Fruit fly (Drosophila melanogaster) whole organism, adult: Measurements from ENCODE around the gene Kmn2.

Experiments
- CG1620 ChIP-seq: fragments of 200-800 bp; sonication (Bioruptor generic); optimal IDR thresholded peaks from 2 replicates; lab custom pipeline; 2016; ENCODE audit warnings: missing biosample characterization, missing genetic modification characterization
- CG33017 ChIP-seq: fragments of 200-800 bp; sonication (Bioruptor generic); optimal IDR thresholded peaks from 2 replicates; lab custom pipeline; 2018; ENCODE audit warnings: missing biosample characterization, mild to moderate bottlenecking, missing genetic modification characterization, moderate library complexity
- CG7045 ChIP-seq: fragments of 200-800 bp; sonication (Bioruptor generic); optimal IDR thresholded peaks from 2 replicates; lab custom pipeline; 2017; ENCODE audit warnings: missing biosample characterization, mild to moderate bottlenecking, missing genetic modification characterization
- Hr96 ChIP-seq: fragments of 200-800 bp; sonication (Bioruptor generic); optimal IDR thresholded peaks from 2 replicates; lab custom pipeline; 2016; ENCODE audit warnings: missing biosample characterization, missing genetic modification characterization
- Mnt ChIP-seq: fragments of 200-800 bp; sonication (Bioruptor generic); optimal IDR thresholded peaks from 2 replicates; lab custom pipeline; 2016; ENCODE audit warnings: missing biosample characterization, mild to moderate bottlenecking, missing genetic modification characterization
- kay ChIP-seq: fragments of 200-800 bp; sonication (Bioruptor generic); peaks from one replicate; lab custom pipeline; 2016; ENCODE audit warnings: missing biosample characterization, missing genetic modification characterization, borderline replicate concordance
- ovo ChIP-seq: fragments of 200-800 bp; sonication (Bioruptor generic); optimal IDR thresholded peaks from 2 replicates; lab custom pipeline; 2016; ENCODE audit warnings: missing biosample characterization, missing genetic modification characterization

DNA sequence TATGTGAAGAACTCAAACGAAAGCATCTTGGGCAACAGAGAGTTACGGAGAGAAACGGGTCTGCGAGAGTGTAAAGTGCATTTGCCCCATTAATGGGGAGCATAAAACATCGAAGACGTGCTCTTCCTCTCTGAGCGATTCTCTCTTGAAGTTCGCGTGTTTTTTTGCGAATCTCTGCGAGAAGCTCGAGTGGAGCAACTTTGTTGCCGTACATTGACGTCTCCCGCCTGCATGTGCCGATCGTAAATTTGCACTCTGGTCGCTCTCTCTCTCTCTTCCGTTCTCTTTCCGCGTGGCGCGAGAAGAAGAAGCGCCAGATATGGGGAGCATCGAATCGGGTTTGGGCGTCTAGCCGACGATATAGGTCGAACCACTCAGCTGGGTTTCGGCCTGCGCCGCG, 33.3 kb downstream of the Kmn2 start:
- TF ChIP-seq kay (GFP tag; lab: Kevin White, UChicago): no peak
- TF ChIP-seq Hr96 (GFP tag; lab: Kevin White, UChicago): no peak
- TF ChIP-seq CG1620 (GFP tag; lab: Kevin White, UChicago): no peak
- no peak for TF ChIP-seq ovo
- no peak for TF ChIP-seq CG7045 (GFP tag; lab: Kevin White, UChicago)
- peak; percentile 71 for TF ChIP-seq Mnt (GFP tag; lab: Kevin White, UChicago)
- TF ChIP-seq CG33017 (tag; lab: Kevin White, UChicago): no peak
